Worm (Caenorhabditis elegans): ENCODE data around the gene F21G4.5.

Gene F21G4.5

ce11 chrX:9931362-9931761 lies 25.4 kb downstream of the F21G4.5 start, which contains the start of gene nra-3:
nra-3 (minus strand) TSS chrX:9931462.
- TF ChIP-seq unc-42 (tag; optimal IDR thresholded peaks at IDR 0.05) (peak; percentile 41), rnt-1 (tag; optimal IDR thresholded peaks at IDR 0.05) (peak; percentile 31), ref-2 (tag; optimal IDR thresholded peaks at IDR 0.05) (peak; percentile 19), ceh-34 (tag; optimal IDR thresholded peaks at IDR 0.05) (no peak), lim-6 (tag; optimal IDR thresholded peaks at IDR 0.05) (no peak), F13H6.1 (tag; optimal IDR thresholded peaks at IDR 0.05) (no peak), tbx-2 (tag; optimal IDR thresholded peaks at IDR 0.05) (peak; percentile 44), nhr-11 (tag; optimal IDR thresholded peaks at IDR 0.05) (no peak)

DNA sequence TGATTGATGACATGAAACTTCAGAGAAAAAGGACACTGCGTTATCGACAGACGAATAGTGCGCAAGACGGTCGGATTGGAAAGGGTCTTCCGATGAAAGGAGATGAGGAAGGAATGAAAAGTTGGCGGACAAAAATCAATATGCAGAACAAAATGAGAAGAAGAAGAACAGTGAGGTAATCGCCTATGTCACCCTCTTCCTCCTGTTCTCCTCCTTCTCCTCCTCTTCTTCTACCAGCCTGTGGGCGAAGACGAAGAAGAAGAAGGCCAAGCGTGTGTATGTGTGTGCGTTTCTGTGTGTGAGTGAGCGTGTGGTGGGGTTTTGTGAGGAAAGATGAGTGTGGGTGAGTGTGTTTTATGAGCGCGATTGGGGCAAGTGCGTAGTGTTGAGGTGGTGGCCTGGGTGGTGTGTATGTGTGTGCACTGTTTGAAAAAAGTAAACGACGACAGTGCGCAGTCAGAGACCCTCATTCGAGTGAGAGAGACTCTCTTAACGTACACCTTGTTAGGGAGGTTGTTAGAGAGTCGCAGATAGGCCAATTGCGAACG lies 26.4 kb downstream of the F21G4.5 start, which contains the start of gene tsp-21:
tsp-21 (plus strand) TSS at position 146 of the 548 bp plus-strand sequence.
- TF ChIP-seq unc-3 (GFP tag; conservative IDR thresholded peaks at IDR 0.05) (no peak), unc-3 (tag; optimal IDR thresholded peaks at IDR 0.05) (no peak), ceh-24 (tag; optimal IDR thresholded peaks at IDR 0.05) (no peak), ahr-1 (tag; optimal IDR thresholded peaks at IDR 0.05) (no peak), fax-1 (tag; optimal IDR thresholded peaks at IDR 0.05) (peak; percentile 42), K09A11.1 (tag; optimal IDR thresholded peaks at IDR 0.05; ENCODE audit: insufficient read depth) (peak; percentile 20), ceh-22 (tag; optimal IDR thresholded peaks at IDR 0.05) (no peak), ama-1 (optimal IDR thresholded peaks at IDR 0.05) (no peak), ceh-48 (tag; optimal IDR thresholded peaks at IDR 0.05) (no peak), hlh-8 (tag; optimal IDR thresholded peaks at IDR 0.05) (peak; percentile 43), elt-2 (tag; optimal IDR thresholded peaks at IDR 0.05) (peak; percentile 81), ets-4 (tag; optimal IDR thresholded peaks at IDR 0.05) (no peak), ref-2 (tag; optimal IDR thresholded peaks at IDR 0.05) (peak; percentile 76), pha-4 (tag; optimal IDR thresholded peaks at IDR 0.05) (no peak), lim-6 (tag; optimal IDR thresholded peaks at IDR 0.05) (no peak), nhr-232 (tag; optimal IDR thresholded peaks at IDR 0.05) (peak; percentile 58), pax-1 (tag; optimal IDR thresholded peaks at IDR 0.05) (no peak), hlh-6 (tag; optimal IDR thresholded peaks at IDR 0.05) (peak; percentile 85), hlh-13 (GFP tag; optimal IDR thresholded peaks at IDR 0.05) (no peak), sox-2 (GFP tag; IDR thresholded peaks at IDR 0.05) (no peak), che-1 (tag; optimal IDR thresholded peaks at IDR 0.05) (peak; percentile 21), fkh-6 (tag; optimal IDR thresholded peaks at IDR 0.05) (peak; percentile 41), pha-2 (tag; optimal IDR thresholded peaks at IDR 0.05) (peak; percentile 55), zip-5 (tag; optimal IDR thresholded peaks at IDR 0.05) (no peak), unc-42 (tag; optimal IDR thresholded peaks at IDR 0.05) (peak; percentile 48), C38D4.7 (GFP tag; optimal IDR thresholded peaks at IDR 0.05) (no peak), ztf-16 (tag; optimal IDR thresholded peaks at IDR 0.05) (peak; percentile 32), ceh-2 (tag; optimal IDR thresholded peaks at IDR 0.05) (peak; percentile 52), lin-11 (tag; optimal IDR thresholded peaks at IDR 0.05) (no peak), K02D7.2 (tag; optimal IDR thresholded peaks at IDR 0.05) (no peak), ceh-31 (tag; optimal IDR thresholded peaks at IDR 0.05) (peak; percentile 68), ceh-19 (GFP tag; optimal IDR thresholded peaks at IDR 0.05) (no peak), elt-4 (tag; optimal IDR thresholded peaks at IDR 0.05) (no peak), C08G9.2 (tag; optimal IDR thresholded peaks at IDR 0.05) (peak; percentile 55), pqm-1 (tag; optimal IDR thresholded peaks at IDR 0.05) (no peak), Y22D7AL.16 (tag; optimal IDR thresholded peaks at IDR 0.05) (no peak), odd-2 (tag; optimal IDR thresholded peaks at IDR 0.05) (no peak), eyg-1 (tag; optimal IDR thresholded peaks at IDR 0.05) (peak; percentile 14), mec-3 (tag; optimal IDR thresholded peaks at IDR 0.05; ENCODE audit: borderline replicate concordance) (no peak), T23F11.4 (GFP tag; optimal IDR thresholded peaks at IDR 0.05) (peak; percentile 75), sdc-2 (tag; optimal IDR thresholded peaks at IDR 0.05) (peak; percentile 81), ceh-6 (GFP tag; optimal IDR thresholded peaks at IDR 0.05) (no peak), ceh-30 (tag; optimal IDR thresholded peaks at IDR 0.05) (no peak), ceh-45 (GFP tag; IDR thresholded peaks at IDR 0.05) (no peak), gmeb-2 (tag; optimal IDR thresholded peaks at IDR 0.05) (no peak), unc-55 (GFP tag; optimal IDR thresholded peaks at IDR 0.05) (peak; percentile 72), madf-2 (tag; optimal IDR thresholded peaks at IDR 0.05) (peak; percentile 80)

Measured in whole organism, late embryonic.